Fruit fly (Drosophila melanogaster) whole organism, embryonic: Measurements from ENCODE around the gene Sgp.

Source experiments
- Blimp-1 ChIP-seq: fragments of 200-800 bp; sonication (Bioruptor generic); optimal IDR thresholded peaks from 3 replicates; lab custom pipeline; 2018; ENCODE audit warnings: missing biosample characterization, missing genetic modification characterization, mild to moderate bottlenecking, moderate library complexity, missing genetic modification reagents
- CG10209 ChIP-seq: fragments of 200-800 bp; sonication (Bioruptor generic); optimal IDR thresholded peaks from 3 replicates; lab custom pipeline; 2017; ENCODE audit warnings: missing biosample characterization, mild to moderate bottlenecking, missing genetic modification characterization, missing genetic modification reagents
- CG10274 ChIP-seq: fragments of 200-800 bp; sonication (Bioruptor generic); optimal IDR thresholded peaks from 3 replicates; lab custom pipeline; 2017; ENCODE audit warnings: missing biosample characterization, mild to moderate bottlenecking, missing genetic modification characterization
- CG12219 ChIP-seq: fragments of 200-800 bp; sonication (Bioruptor generic); optimal IDR thresholded peaks from 3 replicates; lab custom pipeline; 2018; ENCODE audit warnings: missing biosample characterization, mild to moderate bottlenecking, missing genetic modification characterization
- CG13624 ChIP-seq: fragments of 200-800 bp; sonication (Bioruptor generic); optimal IDR thresholded peaks from 2 replicates; lab custom pipeline; 2016; ENCODE audit warnings: missing biosample characterization, missing genetic modification characterization
- CG17568 ChIP-seq: fragments of 200-800 bp; sonication (Bioruptor generic); optimal IDR thresholded peaks from 2 replicates; lab custom pipeline; 2018; ENCODE audit warnings: missing biosample characterization, mild to moderate bottlenecking, missing genetic modification characterization, moderate library complexity
- CG17612 ChIP-seq: fragments of 200-800 bp; sonication (Bioruptor generic); IDR thresholded peaks from 2 replicates; pipeline ENCODE4 v1.3.6; 2022; ENCODE audit warnings: missing biosample characterization, missing genetic modification characterization
- CG18476 ChIP-seq: fragments of 200-800 bp; sonication (Bioruptor generic); optimal IDR thresholded peaks from 2 replicates; lab custom pipeline; 2016; ENCODE audit warnings: missing biosample characterization, mild to moderate bottlenecking, missing genetic modification characterization
- CG2116 ChIP-seq: fragments of 200-800 bp; sonication (Bioruptor generic); optimal IDR thresholded peaks from 3 replicates; lab custom pipeline; 2018; ENCODE audit warnings: missing biosample characterization, mild to moderate bottlenecking, missing genetic modification characterization
- CG2199 ChIP-seq: fragments of 200-800 bp; sonication (Bioruptor generic); IDR thresholded peaks from 3 replicates; pipeline ENCODE4 v1.3.6; 2022; ENCODE audit warnings: missing biosample characterization, missing genetic modification characterization
- CG34422 ChIP-seq: fragments of 200-800 bp; sonication (Bioruptor generic); IDR thresholded peaks from 3 replicates; pipeline ENCODE4 v1.3.6; 2022; ENCODE audit warnings: missing biosample characterization, missing genetic modification characterization
- CG4328 ChIP-seq: fragments of 200-800 bp; sonication (Bioruptor generic); optimal IDR thresholded peaks from 3 replicates; lab custom pipeline; 2017; ENCODE audit warnings: missing biosample characterization, missing genetic modification reagents, missing genetic modification characterization
- CG5180 ChIP-seq: fragments of 200-800 bp; sonication (Bioruptor generic); optimal IDR thresholded peaks from 3 replicates; lab custom pipeline; 2017; ENCODE audit warnings: missing biosample characterization, missing genetic modification characterization, mild to moderate bottlenecking, moderate library complexity, missing genetic modification reagents
- CG7839 ChIP-seq: fragments of 200-800 bp; sonication (Bioruptor generic); optimal IDR thresholded peaks from 3 replicates; lab custom pipeline; 2018; ENCODE audit warnings: missing biosample characterization, mild to moderate bottlenecking, missing genetic modification characterization, moderate library complexity
- CG8290 ChIP-seq, 3 experiments: fragments of 200-800 bp; sonication (Bioruptor generic); optimal IDR thresholded peaks; 2 replicates each; lab custom pipeline; 2016 to 2019; ENCODE audit warnings: missing biosample characterization in 3 of 3, missing genetic modification characterization in 3 of 3, mild to moderate bottlenecking in 2 of 3, moderate library complexity in 1 of 3
- CHES-1-like ChIP-seq: fragments of 200-800 bp; sonication (Bioruptor generic); optimal IDR thresholded peaks from 2 replicates; lab custom pipeline; 2016; ENCODE audit warnings: missing biosample characterization, missing genetic modification characterization
- CoRest ChIP-seq: fragments of 200-800 bp; sonication (Bioruptor generic); optimal IDR thresholded peaks from 3 replicates; lab custom pipeline; 2018; ENCODE audit warnings: missing biosample characterization, mild to moderate bottlenecking, missing genetic modification characterization, moderate library complexity
- Dip3 ChIP-seq: fragments of 200-800 bp; sonication (Bioruptor generic); optimal IDR thresholded peaks from 3 replicates; lab custom pipeline; 2016; ENCODE audit warnings: missing biosample characterization, missing genetic modification characterization
- Ets65A ChIP-seq: fragments of 200-800 bp; sonication (Bioruptor generic); peaks from one replicate; lab custom pipeline; 2016; ENCODE audit warnings: missing biosample characterization, missing genetic modification characterization
- Gsc ChIP-seq: fragments of 200-800 bp; sonication (Bioruptor generic); IDR thresholded peaks from 2 replicates; pipeline ENCODE4 v1.3.6; 2022; ENCODE audit warnings: missing biosample characterization, missing genetic modification characterization
- HHEX ChIP-seq: fragments of 200-800 bp; sonication (Bioruptor generic); optimal IDR thresholded peaks from 3 replicates; lab custom pipeline; 2017; ENCODE audit warnings: missing biosample characterization, mild to moderate bottlenecking, missing genetic modification characterization, missing genetic modification reagents
- Hsf ChIP-seq: fragments of 200-800 bp; sonication (Bioruptor generic); optimal IDR thresholded peaks from 3 replicates; lab custom pipeline; 2016; ENCODE audit warnings: missing biosample characterization, missing genetic modification characterization
- MBD-R2 ChIP-seq: fragments of 200-800 bp; sonication (Bioruptor generic); IDR thresholded peaks from 2 replicates; pipeline ENCODE4 v1.3.6; 2022; ENCODE audit warnings: missing biosample characterization, missing genetic modification characterization
- Med ChIP-seq: fragments of 200-800 bp; sonication (Bioruptor generic); peaks from one replicate; lab custom pipeline; 2016; ENCODE audit warnings: missing biosample characterization, missing genetic modification characterization, mild to moderate bottlenecking, inconsistent platforms, moderate library complexity
- Nf-YC ChIP-seq: fragments of 200-800 bp; optimal IDR thresholded peaks from 3 replicates; lab custom pipeline; 2019; ENCODE audit warnings: missing biosample characterization, mild to moderate bottlenecking, missing genetic modification characterization, moderate library complexity
- Optix ChIP-seq: fragments of 200-800 bp; sonication (Bioruptor generic); IDR thresholded peaks from 3 replicates; pipeline ENCODE4 v1.3.6; 2022; ENCODE audit warnings: missing biosample characterization, missing genetic modification characterization
- Pdp1 ChIP-seq, 2 experiments: fragments of 200-800 bp; sonication (Bioruptor generic); optimal IDR thresholded peaks; 3 replicates each; lab custom pipeline; 2016; ENCODE audit warnings: missing biosample characterization in 2 of 2, missing genetic modification characterization in 2 of 2, mild to moderate bottlenecking in 1 of 2, moderate library complexity in 1 of 2
- ash1 ChIP-seq: fragments of 200-800 bp; sonication (Bioruptor generic); optimal IDR thresholded peaks from 2 replicates; lab custom pipeline; 2018; ENCODE audit warnings: missing biosample characterization, mild to moderate bottlenecking, missing genetic modification characterization
- cad ChIP-seq: fragments of >200 bp; optimal IDR thresholded peaks from 2 replicates; lab custom pipeline; 2017; ENCODE audit warnings: missing biosample characterization, missing genetic modification characterization
- dimm ChIP-seq: fragments of 200-800 bp; sonication (Bioruptor generic); IDR thresholded peaks from 2 replicates; pipeline ENCODE4 v1.3.6; 2022; ENCODE audit warnings: missing biosample characterization, missing genetic modification characterization
- dm ChIP-seq: fragments of 200-800 bp; sonication (Bioruptor generic); optimal IDR thresholded peaks from 3 replicates; lab custom pipeline; 2016; ENCODE audit warnings: missing biosample characterization, missing genetic modification characterization
- dmrt99B ChIP-seq: fragments of 200-800 bp; sonication (Bioruptor generic); optimal IDR thresholded peaks from 2 replicates; lab custom pipeline; 2018; ENCODE audit warnings: missing biosample characterization, mild to moderate bottlenecking, missing genetic modification characterization, moderate library complexity
- esg ChIP-seq: fragments of 200-800 bp; sonication (Bioruptor generic); conservative IDR thresholded peaks from 2 replicates; pipeline ENCODE4 v1.3.6; 2022; ENCODE audit warnings: missing biosample characterization, missing genetic modification characterization
- fd96Cb ChIP-seq: fragments of 200-800 bp; sonication (Bioruptor generic); optimal IDR thresholded peaks from 2 replicates; lab custom pipeline; 2018; ENCODE audit warnings: missing biosample characterization, mild to moderate bottlenecking, missing genetic modification characterization, moderate library complexity
- grau ChIP-seq: fragments of 200-800 bp; optimal IDR thresholded peaks from 3 replicates; lab custom pipeline; 2019; ENCODE audit warnings: missing biosample characterization, mild to moderate bottlenecking, missing genetic modification characterization, moderate library complexity
- jumu ChIP-seq: fragments of 200-800 bp; sonication (Bioruptor generic); optimal IDR thresholded peaks from 3 replicates; lab custom pipeline; 2016; ENCODE audit warnings: missing biosample characterization, missing genetic modification characterization
- lbe ChIP-seq: fragments of 200-800 bp; sonication (Bioruptor generic); optimal IDR thresholded peaks from 2 replicates; lab custom pipeline; 2016; ENCODE audit warnings: missing biosample characterization, mild to moderate bottlenecking, missing genetic modification characterization
- lola ChIP-seq, 3 experiments: fragments of >200 bp in 2 of 3; fragments of 200-800 bp in 1 of 3; sonication (Bioruptor generic) in 1 of 3; optimal IDR thresholded peaks; 2 replicates each; lab custom pipeline; 2017 to 2019; ENCODE audit warnings: missing biosample characterization in 3 of 3, missing genetic modification characterization in 3 of 3, mild to moderate bottlenecking in 1 of 3, moderate library complexity in 1 of 3
- org-1 ChIP-seq: fragments of 200-800 bp; sonication (Bioruptor generic); optimal IDR thresholded peaks from 2 replicates; lab custom pipeline; 2017; ENCODE audit warnings: missing biosample characterization, missing genetic modification characterization
- rib ChIP-seq: fragments of 200-800 bp; sonication (Bioruptor generic); IDR thresholded peaks from 2 replicates; pipeline ENCODE4 v1.3.6; 2022; ENCODE audit warnings: missing biosample characterization, missing genetic modification characterization
- vnd ChIP-seq: fragments of 200-800 bp; sonication (Bioruptor generic); IDR thresholded peaks from 3 replicates; pipeline ENCODE4 v1.3.6; 2022; ENCODE audit warnings: missing biosample characterization, missing genetic modification characterization; ENCODE audit not compliant: partially characterized antibody
- zen ChIP-seq: fragments of 200-800 bp; sonication (Bioruptor generic); optimal IDR thresholded peaks from 3 replicates; lab custom pipeline; 2018; ENCODE audit warnings: missing biosample characterization, mild to moderate bottlenecking, missing genetic modification characterization, moderate library complexity
- zf30C ChIP-seq: fragments of 200-800 bp; sonication (Bioruptor generic); optimal IDR thresholded peaks from 3 replicates; lab custom pipeline; 2018; ENCODE audit warnings: missing biosample characterization, mild to moderate bottlenecking, missing genetic modification characterization
- zfh1 ChIP-seq: fragments of 200-800 bp; sonication (Bioruptor generic); IDR thresholded peaks from 3 replicates; pipeline ENCODE4 v1.3.6; 2022; ENCODE audit warnings: missing biosample characterization, missing genetic modification characterization

Gene Sgp

DNA sequence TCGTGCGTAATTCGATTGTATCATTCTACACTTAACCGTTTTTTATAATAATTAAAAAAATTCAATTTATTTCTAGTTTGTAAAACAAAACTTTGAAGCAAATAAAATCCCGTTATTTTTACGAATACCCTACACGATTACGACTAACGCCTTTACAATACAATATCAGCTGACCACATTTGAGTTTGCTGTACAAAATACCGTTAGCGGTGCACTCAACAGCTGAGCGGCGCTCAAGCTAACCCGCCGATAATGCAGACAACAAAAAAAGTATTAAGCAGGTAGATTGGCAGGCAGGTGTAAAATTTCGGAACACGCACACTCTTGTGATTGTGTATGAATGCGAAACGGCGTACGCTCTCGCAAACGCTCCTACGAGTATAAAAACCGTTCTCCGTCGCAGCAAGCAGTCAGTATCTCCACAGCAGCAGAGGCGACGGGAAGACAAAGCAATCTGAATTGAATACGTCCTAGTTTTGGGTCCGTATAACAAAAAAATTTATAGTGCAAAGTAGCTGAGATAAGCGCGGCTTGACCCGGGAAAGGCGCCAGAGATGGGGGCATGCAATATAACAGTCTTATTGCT is 2.3 kb downstream of the Sgp start, which contains the start of gene Acer (continued):
- TF ChIP-seq CG2116 (GFP tag; lab: Kevin White, UChicago) = peak; percentile 39
- TF ChIP-seq cad (GFP tag; lab: Kevin White, UChicago) = no peak
- peak; percentile 30 for TF ChIP-seq CG13624 (GFP tag; lab: Kevin White, UChicago)
- peak; percentile 9 for TF ChIP-seq zen (tag; lab: Kevin White, UChicago)
- peak; percentile 53; the same call in 1 of the 3 replicates for TF ChIP-seq CG34422
- TF ChIP-seq CHES-1-like (GFP tag; lab: Kevin White, UChicago) = no peak
- TF ChIP-seq Blimp-1 (GFP tag; lab: Kevin White, UChicago) = no peak
- peak; percentile 37 for TF ChIP-seq CG10274 (GFP tag; lab: Kevin White, UChicago)

- TF ChIP-seq zfh1 (GFP tag; lab: Robert Waterston, UW) (0 out of 3 replicates have a peak, but pooled peaks have one; percentile 7), MBD-R2 (GFP tag; lab: Robert Waterston, UW) (0 out of 2 replicates have a peak, but pooled peaks have one; percentile 8), CG2199 (GFP tag; lab: Robert Waterston, UW) (0 out of 3 replicates have a peak, but pooled peaks have one; percentile 51), esg (GFP tag; lab: Robert Waterston, UW) (no peak), CG5180 (GFP tag; lab: Kevin White, UChicago) (no peak), Med (peak; percentile 14)
Measured at dm6 chr2L:8522781-8523180, 3.3 kb downstream of the Sgp start.

- TF ChIP-seq Ets65A (GFP tag; lab: Kevin White, UChicago) = peak; percentile 61
- no peak for TF ChIP-seq dm
- peak in 1 of 2 experiments; percentile 71 for TF ChIP-seq Pdp1 (GFP tag; optimal IDR thresholded peaks at IDR 0.05; lab: Kevin White, UChicago)
- peak; percentile 2 for TF ChIP-seq zf30C (GFP tag; lab: Kevin White, UChicago)
- no peak for TF ChIP-seq fd96Cb (tag; lab: Kevin White, UChicago)
- TF ChIP-seq, all 482 proteins: peak for 3
Measured at dm6 chr2L:8525000-8525399, 5.5 kb downstream of the Sgp start.

DNA sequence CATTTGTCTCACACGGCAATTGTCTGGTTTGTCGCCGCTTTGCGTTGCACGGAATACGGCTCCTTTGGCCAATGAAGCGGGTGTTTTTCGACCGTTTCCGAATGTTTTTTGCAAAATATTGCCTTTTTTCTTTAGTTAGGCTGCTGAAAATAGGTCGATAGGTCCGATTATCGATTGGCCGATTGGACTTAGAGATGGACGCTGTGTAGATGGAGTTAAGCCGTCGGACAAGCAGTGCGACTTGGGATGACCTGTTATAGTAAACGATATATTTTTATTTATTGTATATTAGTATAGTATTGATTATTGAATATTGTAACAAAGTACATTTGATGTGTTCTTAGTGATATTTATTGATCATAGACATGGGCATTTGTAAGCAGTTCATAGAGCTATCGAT is 8.8 kb downstream of the Sgp start, which contains the start of the genes lmgA and lmgB:
lmgA (minus strand) TSS at position 301 of the 400 bp plus-strand sequence.
lmgB (minus strand) TSS at position 301 of the 400 bp plus-strand sequence.
- TF ChIP-seq dimm (GFP tag; lab: Robert Waterston, UW) = no peak
- no peak for TF ChIP-seq ash1
- peak; percentile 50 for TF ChIP-seq CoRest (tag; lab: Kevin White, UChicago)
- no peak for TF ChIP-seq HHEX (GFP tag; lab: Kevin White, UChicago)
- TF ChIP-seq CG8290 (GFP tag; optimal IDR thresholded peaks at IDR 0.05; lab: Kevin White, UChicago) = peak; percentile 89
- TF ChIP-seq CG8290 (tag; optimal IDR thresholded peaks at IDR 0.05; lab: Kevin White, UChicago) = peak; percentile 45 to 74
- no peak for TF ChIP-seq lola (GFP tag; optimal IDR thresholded peaks at IDR 0.05; lab: Kevin White, UChicago)
- TF ChIP-seq CHES-1-like (GFP tag; lab: Kevin White, UChicago) = no peak
- TF ChIP-seq Gsc (GFP tag; lab: Robert Waterston, UW) = no peak
- peak; percentile 20 for TF ChIP-seq CG18476 (GFP tag; lab: Kevin White, UChicago)
- TF ChIP-seq rib (GFP tag; lab: Robert Waterston, UW) = peak; percentile 49; the same call in 1 of the 2 replicates
- no peak for TF ChIP-seq CG17612
- TF ChIP-seq CG10209 = no peak
- TF ChIP-seq dmrt99B (tag; lab: Kevin White, UChicago) = no peak
- TF ChIP-seq grau (tag; lab: Kevin White, UChicago) = peak; percentile 35
- TF ChIP-seq Dip3 (GFP tag; lab: Kevin White, UChicago) = no peak
- TF ChIP-seq vnd = peak; percentile 88
- TF ChIP-seq lbe (GFP tag; lab: Kevin White, UChicago) = peak; percentile 54
- peak; percentile 27 for TF ChIP-seq CG7839
- no peak for TF ChIP-seq CG4328 (GFP tag; lab: Kevin White, UChicago)
- no peak for TF ChIP-seq org-1
- no peak for TF ChIP-seq Nf-YC (tag; lab: Kevin White, UChicago)
- no peak for TF ChIP-seq Optix (GFP tag; lab: Robert Waterston, UW)
- no peak for TF ChIP-seq CG12219
- no peak for TF ChIP-seq CG17568
- TF ChIP-seq Hsf (GFP tag; lab: Kevin White, UChicago) = peak; percentile 43
- no peak for TF ChIP-seq jumu (GFP tag; lab: Kevin White, UChicago)
